Worm (Caenorhabditis elegans) whole organism, L2 larva: ENCODE results near the gene C31E10.5.

Experiments used
- C34F6.9 ChIP-seq: fragments of 150-350 bp; optimal IDR thresholded peaks from 2 replicates; lab custom pipeline; 2014; ENCODE audit warnings: missing biosample characterization, missing genetic modification characterization
- F13H6.1 ChIP-seq: sonication (generic microtip); optimal IDR thresholded peaks from 2 replicates; lab custom pipeline; 2016; ENCODE audit warnings: missing genetic modification characterization, missing compliant biosample characterization
- R02D3.7 ChIP-seq: fragments of 150-350 bp; optimal IDR thresholded peaks from 2 replicates; lab custom pipeline; 2014; ENCODE audit warnings: missing biosample characterization, missing genetic modification characterization
- Y55F3AM.14 ChIP-seq: fragments of 200-800 bp; sonication (Bioruptor generic); optimal IDR thresholded peaks from 2 replicates; lab custom pipeline; 2018; ENCODE audit warnings: mild to moderate bottlenecking, missing genetic modification characterization, missing compliant biosample characterization
- aly-2 ChIP-seq: fragments of 150-350 bp; optimal IDR thresholded peaks from 2 replicates; lab custom pipeline; 2014; ENCODE audit warnings: missing biosample characterization, missing genetic modification characterization
- blmp-1 ChIP-seq: sonication (generic microtip); optimal IDR thresholded peaks from 2 replicates; lab custom pipeline; 2017; ENCODE audit warnings: missing genetic modification characterization, mild to moderate bottlenecking, missing compliant biosample characterization, antibody characterized with exemption, moderate library complexity; ENCODE audit not compliant: insufficient read depth
- ceh-82 ChIP-seq: fragments of 150-350 bp; optimal IDR thresholded peaks from 2 replicates; lab custom pipeline; 2014; ENCODE audit warnings: missing biosample characterization, missing genetic modification characterization
- crh-2 ChIP-seq: sonication (generic microtip); optimal IDR thresholded peaks from 2 replicates; lab custom pipeline; 2017; ENCODE audit warnings: missing biosample characterization, missing genetic modification characterization
- dmd-4 ChIP-seq: sonication (generic microtip); optimal IDR thresholded peaks from 2 replicates; lab custom pipeline; 2017; ENCODE audit warnings: missing biosample characterization, missing genetic modification characterization
- egl-27 ChIP-seq: sonication (generic microtip); optimal IDR thresholded peaks from 3 replicates; lab custom pipeline; 2017; ENCODE audit warnings: missing biosample characterization, missing genetic modification reagents, missing genetic modification characterization
- elt-1 ChIP-seq: fragments of 150-350 bp; optimal IDR thresholded peaks from 2 replicates; lab custom pipeline; 2014; ENCODE audit warnings: missing biosample characterization, missing genetic modification characterization
- elt-3 ChIP-seq: sonication (generic microtip); optimal IDR thresholded peaks from 2 replicates; lab custom pipeline; 2017; ENCODE audit warnings: missing biosample characterization, missing genetic modification characterization
- fos-1 ChIP-seq: fragments of 150-350 bp; optimal IDR thresholded peaks from 2 replicates; lab custom pipeline; 2014; ENCODE audit warnings: missing biosample characterization, missing genetic modification characterization
- gmeb-1 ChIP-seq: fragments of 150-350 bp; optimal IDR thresholded peaks from 2 replicates; lab custom pipeline; 2014; ENCODE audit warnings: missing biosample characterization, missing genetic modification characterization
- lin-13 ChIP-seq: fragments of 150-350 bp; optimal IDR thresholded peaks from 2 replicates; lab custom pipeline; 2014; ENCODE audit warnings: missing biosample characterization, missing genetic modification reagents, missing genetic modification characterization
- lin-39 ChIP-seq: fragments of 150-350 bp; optimal IDR thresholded peaks from 2 replicates; lab custom pipeline; 2014; ENCODE audit warnings: missing biosample characterization, missing genetic modification reagents, missing genetic modification characterization
- lsy-2 ChIP-seq, 2 experiments: fragments of 150-350 bp in 1 of 2; sonication (generic microtip) in 1 of 2; optimal IDR thresholded peaks; 2 replicates each; lab custom pipeline; 2014 to 2017; ENCODE audit warnings: missing biosample characterization in 2 of 2, missing genetic modification characterization in 2 of 2
- mbf-1 ChIP-seq: sonication (generic microtip); optimal IDR thresholded peaks from 2 replicates; lab custom pipeline; 2017; ENCODE audit warnings: missing biosample characterization, missing genetic modification characterization
- mdl-1 ChIP-seq, 2 experiments: fragments of 150-350 bp in 1 of 2; sonication (generic microtip) in 1 of 2; optimal IDR thresholded peaks; 2 replicates each; lab custom pipeline; 2017; ENCODE audit warnings: missing biosample characterization in 2 of 2, missing genetic modification characterization in 2 of 2
- nhr-10 ChIP-seq: sonication (generic microtip); optimal IDR thresholded peaks from 2 replicates; lab custom pipeline; 2017; ENCODE audit warnings: missing biosample characterization, missing genetic modification characterization
- nhr-11 ChIP-seq: fragments of 150-350 bp; optimal IDR thresholded peaks from 2 replicates; lab custom pipeline; 2014; ENCODE audit warnings: missing biosample characterization, missing genetic modification characterization
- nhr-12 ChIP-seq: fragments of 150-350 bp; optimal IDR thresholded peaks from 2 replicates; lab custom pipeline; 2014; ENCODE audit warnings: missing biosample characterization, missing genetic modification characterization
- nhr-129 ChIP-seq: fragments of 150-350 bp; optimal IDR thresholded peaks from 2 replicates; lab custom pipeline; 2014; ENCODE audit warnings: missing biosample characterization, missing genetic modification characterization
- nhr-21 ChIP-seq: fragments of 150-350 bp; optimal IDR thresholded peaks from 2 replicates; lab custom pipeline; 2014; ENCODE audit warnings: missing biosample characterization, missing genetic modification characterization
- nhr-23 ChIP-seq: fragments of 150-350 bp; optimal IDR thresholded peaks from 2 replicates; lab custom pipeline; 2014; ENCODE audit warnings: missing biosample characterization, missing genetic modification reagents, missing genetic modification characterization
- nhr-237 ChIP-seq: fragments of 150-350 bp; optimal IDR thresholded peaks from 2 replicates; lab custom pipeline; 2014; ENCODE audit warnings: missing biosample characterization, missing genetic modification characterization
- nhr-25 ChIP-seq: fragments of 150-350 bp; sonication (generic microtip); optimal IDR thresholded peaks from 3 replicates; lab custom pipeline; 2014; ENCODE audit warnings: missing biosample characterization, missing genetic modification characterization
- nhr-77 ChIP-seq: fragments of 150-350 bp; optimal IDR thresholded peaks from 2 replicates; lab custom pipeline; 2014; ENCODE audit warnings: missing biosample characterization, missing genetic modification characterization
- peb-1 ChIP-seq: fragments of 150-350 bp; optimal IDR thresholded peaks from 2 replicates; lab custom pipeline; 2014; ENCODE audit warnings: missing biosample characterization, missing genetic modification characterization
- sem-4 ChIP-seq: fragments of 150-350 bp; optimal IDR thresholded peaks from 2 replicates; lab custom pipeline; 2014; ENCODE audit warnings: missing biosample characterization, missing genetic modification reagents, missing genetic modification characterization
- skn-1 ChIP-seq: sonication (generic microtip); optimal IDR thresholded peaks from 2 replicates; lab custom pipeline; 2017; ENCODE audit warnings: missing biosample characterization, missing genetic modification characterization
- sma-3 ChIP-seq: sonication (generic microtip); optimal IDR thresholded peaks from 2 replicates; lab custom pipeline; 2016; ENCODE audit warnings: missing genetic modification reagents, missing genetic modification characterization, missing compliant biosample characterization
- sma-9 ChIP-seq, 2 experiments: fragments of 150-350 bp in 1 of 2; sonication (generic microtip) in 1 of 2; optimal IDR thresholded peaks; 2 replicates each; lab custom pipeline; 2014 to 2016; ENCODE audit warnings: missing genetic modification characterization in 2 of 2, mild to moderate bottlenecking in 1 of 2, missing biosample characterization in 1 of 2, missing compliant biosample characterization in 1 of 2, missing genetic modification reagents in 1 of 2, moderate library complexity in 1 of 2
- unc-39 ChIP-seq: fragments of 150-350 bp; optimal IDR thresholded peaks from 2 replicates; lab custom pipeline; 2014; ENCODE audit warnings: missing biosample characterization, missing genetic modification characterization
- unc-55 ChIP-seq: fragments of 150-350 bp; sonication (generic microtip); optimal IDR thresholded peaks from 3 replicates; lab custom pipeline; 2014; ENCODE audit warnings: missing biosample characterization, missing genetic modification reagents, missing genetic modification characterization
- zag-1 ChIP-seq: fragments of 150-350 bp; optimal IDR thresholded peaks from 2 replicates; lab custom pipeline; 2014; ENCODE audit warnings: missing biosample characterization, missing genetic modification characterization
- ztf-11 ChIP-seq: sonication (generic microtip); optimal IDR thresholded peaks from 2 replicates; lab custom pipeline; 2017; ENCODE audit warnings: missing biosample characterization, missing genetic modification characterization

C31E10.5 gene

ce11 chrX:13995803-13996388 lies at the start of gene C31E10.5, which contains the start of gene C31E10.6:
Gene C31E10.5 (minus strand): TSS chrX:13995834.
Gene C31E10.6 (plus strand): TSS chrX:13996338.
- peak; percentile 26 for TF ChIP-seq sem-4 (tag; lab: Kevin White, UChicago)
- peak; percentile 49 for TF ChIP-seq lin-13 (GFP tag; lab: Kevin White, UChicago)
- TF ChIP-seq lsy-2 (tag; optimal IDR thresholded peaks at IDR 0.05; lab: Kevin White, UChicago), result peak in 1 of 2 experiments; percentile 32
- TF ChIP-seq gmeb-1 (tag; lab: Kevin White, UChicago), result peak; percentile 46
- no peak for TF ChIP-seq zag-1 (tag; lab: Kevin White, UChicago)
- TF ChIP-seq nhr-129, result peak; percentile 61
- peak in 1 of 2 experiments; percentile 7 for TF ChIP-seq mdl-1 (tag; optimal IDR thresholded peaks at IDR 0.05; lab: Kevin White, UChicago)
- TF ChIP-seq nhr-25 (tag; lab: Kevin White, UChicago), result no peak
- no peak for TF ChIP-seq aly-2 (tag; lab: Kevin White, UChicago)
- no peak for TF ChIP-seq mbf-1 (tag; lab: Kevin White, UChicago)
- TF ChIP-seq ztf-11 (tag; lab: Kevin White, UChicago), result no peak
- no peak for TF ChIP-seq Y55F3AM.14 (GFP tag; lab: Kevin White, UChicago)
- TF ChIP-seq nhr-21 (tag; lab: Kevin White, UChicago), result peak; percentile 14
- peak; percentile 45 for TF ChIP-seq crh-2 (tag; lab: Kevin White, UChicago)
- peak; percentile 60 for TF ChIP-seq F13H6.1 (tag; lab: Kevin White, UChicago)
- no peak for TF ChIP-seq ceh-82 (tag; lab: Kevin White, UChicago)
- TF ChIP-seq C34F6.9, result peak; percentile 66
- no peak for TF ChIP-seq blmp-1 (tag; lab: Kevin White, UChicago)
- peak; percentile 34 for TF ChIP-seq fos-1
- no peak for TF ChIP-seq dmd-4
- TF ChIP-seq sma-3, result peak; percentile 19
- TF ChIP-seq nhr-11, result no peak
- peak; percentile 71 for TF ChIP-seq unc-55
- TF ChIP-seq elt-1 (tag; lab: Kevin White, UChicago), result no peak

DNA sequence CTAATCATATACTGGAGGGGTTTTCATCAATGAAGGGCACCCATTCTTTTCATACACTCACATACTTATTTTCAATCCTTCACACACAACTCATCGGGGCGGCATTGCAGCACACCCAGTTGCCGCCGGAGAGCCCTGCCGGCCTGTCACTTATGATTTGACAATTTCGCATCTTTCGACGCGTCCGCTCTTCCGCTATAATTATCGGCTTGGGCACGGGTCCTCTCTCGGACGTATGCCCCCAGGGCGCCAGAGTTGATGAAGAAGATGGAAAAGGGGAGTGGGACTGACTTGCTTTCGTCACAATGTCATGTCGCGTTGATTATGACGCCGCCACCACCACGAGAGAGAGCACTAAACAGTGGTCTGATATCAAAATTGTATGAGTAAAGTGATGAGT lies 48.7 kb upstream of the C31E10.5 start:
- TF ChIP-seq sma-9 (GFP tag; optimal IDR thresholded peaks at IDR 0.05; lab: Kevin White, UChicago) (peak; percentile 1), sma-9 (tag; optimal IDR thresholded peaks at IDR 0.05; lab: Kevin White, UChicago) (no peak), elt-1 (tag; lab: Kevin White, UChicago) (no peak), skn-1 (tag; lab: Kevin White, UChicago) (no peak), F13H6.1 (tag; lab: Kevin White, UChicago) (peak; percentile 49)

ce11 chrX:14039293-14039692 lies 43.7 kb upstream of the C31E10.5 start:
- no peak for TF ChIP-seq lin-39 (tag; lab: Kevin White, UChicago)
- TF ChIP-seq nhr-237 (tag; lab: Kevin White, UChicago), result no peak
- TF ChIP-seq unc-39 (tag; lab: Kevin White, UChicago), result no peak
- TF ChIP-seq nhr-23 (tag; lab: Kevin White, UChicago), result no peak
- TF ChIP-seq peb-1 (tag; lab: Kevin White, UChicago), result no peak
- TF ChIP-seq nhr-21 (tag; lab: Kevin White, UChicago), result no peak
- TF ChIP-seq nhr-129, result no peak
- TF ChIP-seq ceh-82 (tag; lab: Kevin White, UChicago), result no peak
- no peak for TF ChIP-seq nhr-10 (tag; lab: Kevin White, UChicago)
- TF ChIP-seq crh-2 (tag; lab: Kevin White, UChicago), result no peak
- TF ChIP-seq egl-27 (tag; lab: Kevin White, UChicago), result no peak
- TF ChIP-seq nhr-25 (tag; lab: Kevin White, UChicago), result no peak
- TF ChIP-seq fos-1, result no peak
- TF ChIP-seq nhr-12, result no peak
- TF ChIP-seq lin-13 (GFP tag; lab: Kevin White, UChicago), result no peak

ce11 chrX:14033494-14033893 lies 37.9 kb upstream of the C31E10.5 start, which contains the start of gene arrd-25:
Gene arrd-25 (plus strand): TSS chrX:14033794.
- TF ChIP-seq elt-3 (tag; lab: Kevin White, UChicago) (no peak), ztf-11 (tag; lab: Kevin White, UChicago) (no peak), blmp-1 (tag; lab: Kevin White, UChicago) (no peak), skn-1 (tag; lab: Kevin White, UChicago) (no peak), R02D3.7 (no peak), elt-1 (tag; lab: Kevin White, UChicago) (no peak), gmeb-1 (tag; lab: Kevin White, UChicago) (no peak), nhr-77 (tag; lab: Kevin White, UChicago) (no peak), unc-55 (no peak), nhr-25 (tag; lab: Kevin White, UChicago) (no peak), mbf-1 (tag; lab: Kevin White, UChicago) (no peak), aly-2 (tag; lab: Kevin White, UChicago) (no peak)
- TF ChIP-seq, all 48 proteins: peak for 0
